Fruit fly (Drosophila melanogaster): ENCODE data around the gene CG10654.

CG10654 gene

DNA sequence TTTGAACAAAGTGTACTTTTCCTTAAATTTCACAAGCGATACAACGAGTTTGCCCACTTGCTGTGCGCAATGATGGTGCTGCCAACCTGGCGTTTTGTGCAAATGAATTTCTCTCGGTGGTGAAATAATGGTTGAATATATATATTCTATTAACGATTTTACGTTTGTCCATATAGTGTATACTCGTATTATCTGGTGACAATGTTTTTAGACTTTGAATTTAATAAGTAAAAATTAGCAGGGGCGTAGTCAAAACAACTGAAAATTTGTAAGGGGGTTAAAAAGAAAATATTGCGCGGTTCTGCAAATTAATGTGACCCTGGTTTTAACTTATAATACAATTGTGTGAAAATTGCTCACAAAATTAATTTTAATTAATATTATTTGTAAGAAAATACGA, 16.3 kb upstream of the CG10654 start, which contains the start of the genes ver and Gcn5 (continued):
- no peak for TF ChIP-seq mld (GFP tag; IDR thresholded peaks at IDR 0.05; ENCODE audit: partially characterized antibody)
- TF ChIP-seq corto (GFP tag; optimal IDR thresholded peaks at IDR 0.05): peak; percentile 89
- TF ChIP-seq tll (GFP tag; optimal IDR thresholded peaks at IDR 0.05): peak in 1 of 2 experiments; percentile 27
- TF ChIP-seq Atf3 (GFP tag; optimal IDR thresholded peaks at IDR 0.05): peak; percentile 65
- peak; percentile 97 for TF ChIP-seq vvl (GFP tag; IDR thresholded peaks at IDR 0.05)
- TF ChIP-seq br (optimal IDR thresholded peaks at IDR 0.05): no peak
- TF ChIP-seq gro (GFP tag; optimal IDR thresholded peaks at IDR 0.05): peak; percentile 56
- TF ChIP-seq danr (GFP tag; IDR thresholded peaks at IDR 0.05): peak; percentile 86

DNA sequence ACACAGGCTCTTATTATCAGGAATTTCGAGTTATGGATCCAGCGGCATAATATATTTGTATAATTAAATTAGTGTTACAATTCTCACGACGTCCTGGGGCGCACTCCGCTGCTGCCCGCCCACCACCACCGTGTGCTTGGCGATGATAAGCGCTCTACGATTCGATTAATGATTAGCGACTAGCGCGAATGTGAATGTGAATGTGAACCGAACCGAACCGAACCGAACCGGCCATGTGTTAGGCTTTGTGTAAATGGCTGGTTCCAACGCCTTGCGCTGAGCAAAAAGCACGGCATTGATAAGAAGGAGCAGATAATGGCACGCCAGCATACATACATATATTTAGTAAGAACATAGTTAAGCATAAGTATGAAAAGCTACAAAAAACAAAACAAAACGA, 11.7 kb upstream of the CG10654 start:
- TF ChIP-seq CG6272 (GFP tag; IDR thresholded peaks at IDR 0.05): no peak
- TF ChIP-seq nmo (GFP tag; optimal IDR thresholded peaks at IDR 0.05): no peak
- TF ChIP-seq sens (GFP tag): peak; percentile 14
- TF ChIP-seq CG34376 (GFP tag; optimal IDR thresholded peaks at IDR 0.05): peak; percentile 62
- no peak for TF ChIP-seq wek (GFP tag; optimal IDR thresholded peaks at IDR 0.05)
- TF ChIP-seq CG9437 (GFP tag; optimal IDR thresholded peaks at IDR 0.05): no peak
- no peak for TF ChIP-seq Hmx (GFP tag; optimal IDR thresholded peaks at IDR 0.05)
- no peak for TF ChIP-seq Hr39 (optimal IDR thresholded peaks at IDR 0.05)
- no peak for TF ChIP-seq Hr3 (GFP tag; optimal IDR thresholded peaks at IDR 0.05)
- TF ChIP-seq CG6683 (GFP tag; optimal IDR thresholded peaks at IDR 0.05): no peak
- peak; percentile 17 for TF ChIP-seq HmgZ (tag; optimal IDR thresholded peaks at IDR 0.05)
- TF ChIP-seq CG8359 (GFP tag; optimal IDR thresholded peaks at IDR 0.05; ENCODE audit: borderline replicate concordance): no peak
- no peak for TF ChIP-seq sr (GFP tag; IDR thresholded peaks at IDR 0.05)
- TF ChIP-seq gem (tag; optimal IDR thresholded peaks at IDR 0.05): peak; percentile 45
- peak; percentile 64 for TF ChIP-seq Deaf1 (tag; optimal IDR thresholded peaks at IDR 0.05)
- peak; percentile 50; the same call in 2 of the 3 replicates for TF ChIP-seq CG14050 (GFP tag; IDR thresholded peaks at IDR 0.05)
- TF ChIP-seq CG15514 (GFP tag; optimal IDR thresholded peaks at IDR 0.05): peak; percentile 81
- TF ChIP-seq exex (tag; optimal IDR thresholded peaks at IDR 0.05): peak; percentile 72
- no peak for TF ChIP-seq Sry-δ (GFP tag; optimal IDR thresholded peaks at IDR 0.05)
- no peak for TF ChIP-seq Trl (optimal IDR thresholded peaks at IDR 0.05)
- no peak for TF ChIP-seq Trl (GFP tag; optimal IDR thresholded peaks at IDR 0.05)
- TF ChIP-seq CG13123 (GFP tag; optimal IDR thresholded peaks at IDR 0.05): no peak
- no peak for TF ChIP-seq CG7357 (GFP tag; IDR thresholded peaks at IDR 0.05)
- no peak for TF ChIP-seq CG10654 (GFP tag; optimal IDR thresholded peaks at IDR 0.05)
- peak; percentile 67 for TF ChIP-seq sug (tag; optimal IDR thresholded peaks at IDR 0.05)
- TF ChIP-seq GATAe (GFP tag; conservative IDR thresholded peaks at IDR 0.05): 0 out of 2 replicates have a peak, but pooled peaks have one; percentile 24
- TF ChIP-seq NFAT (GFP tag; IDR thresholded peaks at IDR 0.05): no peak

DNA sequence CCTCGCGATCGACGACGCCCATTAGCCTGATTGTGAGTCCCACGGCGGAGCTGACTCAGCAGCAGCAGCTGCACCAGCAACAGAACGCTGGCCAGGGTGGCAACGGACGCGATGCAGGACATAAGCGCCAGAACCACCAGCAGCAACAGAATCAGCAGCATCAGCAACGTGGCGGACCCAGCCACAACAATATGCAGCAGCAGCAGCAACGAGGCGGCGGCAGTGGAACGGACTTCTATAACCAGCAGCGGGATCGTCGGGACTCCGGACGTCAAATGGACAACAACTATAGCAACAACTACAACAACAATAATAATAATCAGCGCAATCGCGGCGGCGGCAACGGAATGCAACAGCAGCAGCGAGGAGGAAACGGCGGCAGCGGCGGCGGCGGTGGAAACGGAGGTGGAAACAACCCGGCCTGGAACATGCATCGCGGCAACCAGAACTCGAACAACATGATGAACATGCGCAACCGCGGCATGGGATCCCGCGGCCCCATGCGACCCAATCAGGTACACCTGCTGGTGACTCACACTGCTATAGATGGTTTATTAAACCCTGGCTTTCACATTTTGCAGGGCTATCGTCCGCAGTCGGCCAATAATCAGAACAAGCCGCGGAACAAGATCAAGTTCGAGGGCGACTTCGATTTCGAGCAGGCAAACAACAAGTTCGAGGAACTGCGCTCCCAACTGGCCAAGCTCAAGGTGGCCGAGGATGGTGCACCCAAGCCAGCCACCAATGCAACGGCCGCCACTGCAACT, 10.0 kb upstream of the CG10654 start:
- TF ChIP-seq CG8944 (GFP tag; optimal IDR thresholded peaks at IDR 0.05) (peak; percentile 16), H2.0 (GFP tag; IDR thresholded peaks at IDR 0.05) (0 out of 2 replicates have a peak, but pooled peaks have one; percentile 11), br (optimal IDR thresholded peaks at IDR 0.05) (no peak), CG11456 (GFP tag; IDR thresholded peaks at IDR 0.05) (0 out of 3 replicates have a peak, but pooled peaks have one; percentile 58), Dfd (GFP tag; optimal IDR thresholded peaks at IDR 0.05) (peak in 1 of 2 experiments; percentile 81), CG12769 (tag; optimal IDR thresholded peaks at IDR 0.05) (no peak), ranshi (GFP tag; IDR thresholded peaks at IDR 0.05) (no peak), Nf-YA (GFP tag; IDR thresholded peaks at IDR 0.05) (0 out of 2 replicates have a peak, but pooled peaks have one; percentile 22), Hr51 (GFP tag; optimal IDR thresholded peaks at IDR 0.05) (peak in 1 of 2 experiments; percentile 12), sens (GFP tag) (peak; percentile 21), al (GFP tag; IDR thresholded peaks at IDR 0.05) (0 out of 2 replicates have a peak, but pooled peaks have one; percentile 12), Med (GFP tag) (peak; percentile 66), Ets65A (GFP tag) (peak; percentile 64)
